Worm (Caenorhabditis elegans) whole organism, early embryonic: ENCODE data around the gene C09G12.17.

Source experiments
- B0310.2 ChIP-seq: sonication (generic microtip); optimal IDR thresholded peaks from 2 replicates; lab custom pipeline; 2016; ENCODE audit warnings: mild to moderate bottlenecking, missing genetic modification characterization, missing compliant biosample characterization
- F13C5.2 ChIP-seq: sonication (generic microtip); optimal IDR thresholded peaks from 2 replicates; lab custom pipeline; 2017; ENCODE audit warnings: mild to moderate bottlenecking, missing genetic modification characterization, inconsistent platforms, missing compliant biosample characterization
- aly-1 ChIP-seq: sonication (generic microtip); optimal IDR thresholded peaks from 2 replicates; lab custom pipeline; 2016; ENCODE audit warnings: missing genetic modification characterization, missing compliant biosample characterization
- ama-1 ChIP-seq: fragments of 150-350 bp; optimal IDR thresholded peaks from 2 replicates; lab custom pipeline; 2014
- flt-1 ChIP-seq: fragments of 200-800 bp; sonication (Bioruptor generic); IDR thresholded peaks from 2 replicates; pipeline ENCODE4 v1.3.6; 2022; ENCODE audit warnings: missing genetic modification characterization, missing compliant biosample characterization
- hmbx-1 ChIP-seq: sonication (generic microtip); optimal IDR thresholded peaks from 2 replicates; lab custom pipeline; 2016; ENCODE audit warnings: mild to moderate bottlenecking, missing genetic modification characterization, missing compliant biosample characterization
- hmg-4 ChIP-seq: fragments of 200-800 bp; sonication (Bioruptor generic); optimal IDR thresholded peaks from 2 replicates; lab custom pipeline; 2018; ENCODE audit warnings: mild to moderate bottlenecking, missing genetic modification characterization, missing compliant biosample characterization
- hnd-1 ChIP-seq: sonication (generic microtip); optimal IDR thresholded peaks from 2 replicates; lab custom pipeline; 2016; ENCODE audit warnings: missing genetic modification characterization, missing compliant biosample characterization
- scrt-1 ChIP-seq: fragments of 200-800 bp; sonication (Bioruptor generic); IDR thresholded peaks from 2 replicates; pipeline ENCODE4 v1.3.6; 2022; ENCODE audit warnings: missing genetic modification characterization, missing compliant biosample characterization
- sea-1 ChIP-seq: fragments of 200-800 bp; sonication (Bioruptor generic); conservative IDR thresholded peaks from 2 replicates; pipeline ENCODE4 v1.3.6; 2022; ENCODE audit warnings: missing genetic modification characterization, missing compliant biosample characterization
- tbx-11 ChIP-seq: fragments of 200-800 bp; sonication (Bioruptor generic); IDR thresholded peaks from 2 replicates; pipeline ENCODE4 v1.3.6; 2022; ENCODE audit warnings: missing genetic modification characterization, missing compliant biosample characterization
- tbx-37 ChIP-seq: fragments of 200-800 bp; sonication (Bioruptor generic); conservative IDR thresholded peaks from 2 replicates; pipeline ENCODE4 v1.3.6; 2022; ENCODE audit warnings: missing genetic modification reagents, missing genetic modification characterization, missing compliant biosample characterization

ce11 chrIV:3520374-3520773, 24.1 kb upstream of the C09G12.17 start:
- TF ChIP-seq tbx-11 (GFP tag; lab: Robert Waterston, UW) (no peak), hnd-1 (tag; lab: Kevin White, UChicago) (no peak), flt-1 (GFP tag; lab: Robert Waterston, UW) (no peak), sea-1 (no peak), B0310.2 (no peak), ama-1 (no peak), hmbx-1 (tag; lab: Kevin White, UChicago) (no peak), F13C5.2 (tag; lab: Kevin White, UChicago) (no peak), hmg-4 (GFP tag; lab: Kevin White, UChicago) (no peak), aly-1 (tag; lab: Kevin White, UChicago) (no peak), scrt-1 (GFP tag; lab: Robert Waterston, UW) (no peak), tbx-37 (GFP tag; lab: Robert Waterston, UW) (no peak)
